Worm (Caenorhabditis elegans): Measurements from ENCODE around the gene rpb-8.

DNA sequence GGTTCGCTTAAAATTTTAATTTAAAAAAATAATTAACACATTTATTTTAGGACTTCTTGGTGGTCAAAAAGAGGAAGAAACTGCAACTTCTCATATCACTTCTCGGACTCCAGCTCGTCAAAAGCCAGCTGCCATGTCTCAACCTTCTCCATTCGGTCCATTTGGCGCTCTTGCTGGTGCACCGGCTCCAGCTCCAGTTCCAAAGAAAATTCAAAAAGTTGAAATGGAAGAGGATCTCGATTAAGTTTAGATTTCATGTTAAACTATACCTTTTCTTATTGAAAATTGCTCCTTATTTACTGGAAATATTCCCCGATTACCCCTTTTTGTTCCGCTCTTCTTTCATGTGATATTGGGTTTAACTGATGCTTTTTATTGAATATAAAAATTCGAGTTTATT, 4.1 kb downstream of the rpb-8 start:
- TF ChIP-seq fkh-10 (GFP tag; optimal IDR thresholded peaks at IDR 0.05) (no peak), skn-1 (tag; optimal IDR thresholded peaks at IDR 0.05) (no peak), F10B5.3 (tag; optimal IDR thresholded peaks at IDR 0.05) (no peak)

All from whole organism, L4 larva.